Fruit fly (Drosophila melanogaster) whole organism, embryonic: ENCODE results near the gene RAF2.

Experiments
- CG8765 ChIP-seq: fragments of 200-800 bp; sonication (Bioruptor generic); IDR thresholded peaks from 2 replicates; pipeline ENCODE4 v1.3.6; 2022; ENCODE audit warnings: missing biosample characterization, missing genetic modification characterization
- Gug ChIP-seq: fragments of 200-800 bp; sonication (Bioruptor generic); IDR thresholded peaks from 4 replicates; pipeline ENCODE4 v1.3.6; 2022; ENCODE audit warnings: missing biosample characterization, missing genetic modification characterization
- fd3F ChIP-seq: fragments of 200-800 bp; sonication (Bioruptor generic); optimal IDR thresholded peaks from 2 replicates; lab custom pipeline; 2018; ENCODE audit warnings: missing biosample characterization, mild to moderate bottlenecking, missing genetic modification characterization, moderate library complexity

dm6 chr3L:16409440-16410233 is 23.5 kb downstream of the RAF2 start:
- no peak for TF ChIP-seq CG8765 (GFP tag; lab: Robert Waterston, UW)
- TF ChIP-seq fd3F (GFP tag; lab: Kevin White, UChicago), result no peak
- TF ChIP-seq Gug, result no peak
